Fruit fly (Drosophila melanogaster) whole organism: ENCODE measurements around the gene Pburs.

ENCODE experiments used
- CG8478 ChIP-seq: fragments of >200 bp; optimal IDR thresholded peaks from 2 replicates; lab custom pipeline; 2018; ENCODE audit warnings: inconsistent platforms
- pan ChIP-seq: fragments of >200 bp; optimal IDR thresholded peaks from 2 replicates; lab custom pipeline; 2017
- psq ChIP-seq: fragments of >200 bp; optimal IDR thresholded peaks from 2 replicates; lab custom pipeline; 2017
- usp ChIP-seq: fragments of >200 bp; optimal IDR thresholded peaks from 2 replicates; lab custom pipeline; 2017; ENCODE audit warnings: missing biosample characterization, missing genetic modification characterization, mixed read lengths

DNA sequence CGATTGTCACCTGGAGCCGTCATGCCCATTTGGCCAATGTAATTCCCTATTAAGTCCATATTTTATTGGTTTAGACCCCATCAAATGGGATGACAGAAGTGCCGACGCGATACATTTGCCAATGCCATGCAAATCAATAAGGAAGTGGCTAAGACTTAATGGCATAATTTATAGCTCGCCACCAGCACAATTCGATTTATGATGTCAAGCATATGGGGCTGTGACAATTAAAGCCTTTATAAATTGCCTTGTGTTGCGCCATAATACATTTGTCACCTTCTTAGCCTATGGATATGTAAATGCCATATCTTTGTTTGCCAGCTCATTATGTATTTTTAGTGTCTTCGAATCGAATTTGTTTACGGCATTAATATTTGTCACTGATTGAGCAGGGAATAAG lies 43.9 kb downstream of the Pburs start:
- TF ChIP-seq pan (lab: Kevin White, UChicago) (no peak), usp (GFP tag; lab: Kevin White, UChicago) (no peak), psq (no peak), CG8478 (lab: Kevin White, UChicago) (no peak)
